Fruit fly (Drosophila melanogaster) whole organism, embryonic: ENCODE measurements around the gene CG15145.

ENCODE experiments used
- Atf-2 ChIP-seq: fragments of 200-800 bp; sonication (Bioruptor generic); optimal IDR thresholded peaks from 2 replicates; lab custom pipeline; 2016; ENCODE audit warnings: missing biosample characterization, missing genetic modification characterization
- CG10209 ChIP-seq: fragments of 200-800 bp; sonication (Bioruptor generic); optimal IDR thresholded peaks from 3 replicates; lab custom pipeline; 2017; ENCODE audit warnings: missing biosample characterization, mild to moderate bottlenecking, missing genetic modification characterization, missing genetic modification reagents
- CG11560 ChIP-seq: fragments of 200-800 bp; sonication (Bioruptor generic); IDR thresholded peaks from 3 replicates; pipeline ENCODE4 v1.3.6; 2022; ENCODE audit warnings: missing biosample characterization, missing genetic modification characterization
- CG13123 ChIP-seq: fragments of 200-800 bp; sonication (Bioruptor generic); optimal IDR thresholded peaks from 2 replicates; lab custom pipeline; 2016; ENCODE audit warnings: missing biosample characterization, missing genetic modification characterization
- CG2678 ChIP-seq: fragments of 200-800 bp; sonication (Bioruptor generic); optimal IDR thresholded peaks from 3 replicates; lab custom pipeline; 2019; ENCODE audit warnings: missing biosample characterization, mild to moderate bottlenecking, missing genetic modification characterization, moderate library complexity
- CG3838 ChIP-seq: fragments of 200-800 bp; sonication (Bioruptor generic); optimal IDR thresholded peaks from 3 replicates; lab custom pipeline; 2016; ENCODE audit warnings: missing biosample characterization, missing genetic modification characterization
- CG4424 ChIP-seq: fragments of 200-800 bp; sonication (Bioruptor generic); optimal IDR thresholded peaks from 3 replicates; lab custom pipeline; 2016; ENCODE audit warnings: missing biosample characterization, missing genetic modification characterization
- CG6813 ChIP-seq: fragments of 200-800 bp; sonication (Bioruptor generic); optimal IDR thresholded peaks from 2 replicates; lab custom pipeline; 2017; ENCODE audit warnings: missing biosample characterization, missing genetic modification characterization, mild to moderate bottlenecking, moderate library complexity, missing genetic modification reagents
- CG7786 ChIP-seq: fragments of 200-800 bp; sonication (Bioruptor generic); optimal IDR thresholded peaks from 2 replicates; lab custom pipeline; 2016; ENCODE audit warnings: missing biosample characterization, missing genetic modification characterization
- CG8281 ChIP-seq: fragments of 200-800 bp; sonication (Bioruptor generic); optimal IDR thresholded peaks from 2 replicates; lab custom pipeline; 2018; ENCODE audit warnings: missing biosample characterization, mild to moderate bottlenecking, missing genetic modification characterization, moderate library complexity
- CrebB ChIP-seq: fragments of 200-800 bp; sonication (Bioruptor generic); optimal IDR thresholded peaks from 3 replicates; lab custom pipeline; 2018; ENCODE audit warnings: missing biosample characterization, mild to moderate bottlenecking, missing genetic modification characterization
- D ChIP-seq, 2 experiments: fragments of 200-800 bp in 1 of 2; fragments of >200 bp in 1 of 2; sonication (Bioruptor generic) in 1 of 2; optimal IDR thresholded peaks; 2 replicates in 1 of 2; 3 replicates in 1 of 2; lab custom pipeline; 2017; ENCODE audit warnings: mild to moderate bottlenecking in 1 of 2, missing biosample characterization in 1 of 2, missing genetic modification characterization in 1 of 2, missing genetic modification reagents in 1 of 2
- Eip74EF ChIP-seq, 2 experiments: fragments of 200-800 bp in 1 of 2; fragments of >200 bp in 1 of 2; sonication (Bioruptor generic) in 1 of 2; optimal IDR thresholded peaks; 2 replicates each; lab custom pipeline; 2017 to 2019; ENCODE audit warnings: missing biosample characterization in 2 of 2, missing genetic modification characterization in 2 of 2, mild to moderate bottlenecking in 1 of 2, moderate library complexity in 1 of 2
- Fer2 ChIP-seq: fragments of 200-800 bp; sonication (Bioruptor generic); optimal IDR thresholded peaks from 2 replicates; lab custom pipeline; 2018; ENCODE audit warnings: missing biosample characterization, mild to moderate bottlenecking, missing genetic modification characterization, moderate library complexity
- Hmx ChIP-seq: fragments of 200-800 bp; sonication (Bioruptor generic); optimal IDR thresholded peaks from 2 replicates; lab custom pipeline; 2016; ENCODE audit warnings: missing biosample characterization, missing genetic modification characterization
- Hsf ChIP-seq: fragments of 200-800 bp; sonication (Bioruptor generic); optimal IDR thresholded peaks from 3 replicates; lab custom pipeline; 2016; ENCODE audit warnings: missing biosample characterization, missing genetic modification characterization
- Myb ChIP-seq: fragments of 200-800 bp; sonication (Bioruptor generic); optimal IDR thresholded peaks from 2 replicates; lab custom pipeline; 2016; ENCODE audit warnings: missing biosample characterization, missing genetic modification characterization
- Opbp ChIP-seq: fragments of 200-800 bp; sonication (Bioruptor generic); IDR thresholded peaks from 3 replicates; pipeline ENCODE4 v1.3.6; 2022; ENCODE audit warnings: missing biosample characterization, missing genetic modification characterization; ENCODE audit not compliant: partially characterized antibody
- Sin3A ChIP-seq: fragments of >200 bp; optimal IDR thresholded peaks from 2 replicates; lab custom pipeline; 2018
- Sry-δ ChIP-seq: fragments of 200-800 bp; sonication (Bioruptor generic); optimal IDR thresholded peaks from 2 replicates; lab custom pipeline; 2016; ENCODE audit warnings: missing biosample characterization, missing genetic modification characterization
- Taf1 ChIP-seq: fragments of 200-800 bp; sonication (Bioruptor generic); IDR thresholded peaks from 2 replicates; pipeline ENCODE4 v1.3.6; 2022; ENCODE audit warnings: missing biosample characterization, missing genetic modification characterization
- Trl ChIP-seq, 3 experiments: fragments of >200 bp in 2 of 3; fragments of 200-800 bp in 1 of 3; sonication (Bioruptor generic) in 1 of 3; optimal IDR thresholded peaks; 2 replicates in 1 of 3; 3 replicates in 2 of 3; lab custom pipeline; 2016 to 2017; ENCODE audit warnings: missing biosample characterization in 1 of 3, missing genetic modification characterization in 1 of 3
- ac ChIP-seq: fragments of 200-800 bp; sonication (Bioruptor generic); optimal IDR thresholded peaks from 3 replicates; lab custom pipeline; 2017; ENCODE audit warnings: missing biosample characterization, mild to moderate bottlenecking, missing genetic modification characterization
- bbx ChIP-seq: fragments of 200-800 bp; sonication (Bioruptor generic); IDR thresholded peaks from 2 replicates; pipeline ENCODE4 v1.3.6; 2022; ENCODE audit warnings: missing biosample characterization, missing genetic modification characterization; ENCODE audit not compliant: partially characterized antibody
- cas ChIP-seq: fragments of 200-800 bp; sonication (Bioruptor generic); IDR thresholded peaks from 2 replicates; pipeline ENCODE4 v1.3.6; 2022; ENCODE audit warnings: missing biosample characterization, missing genetic modification characterization
- cg ChIP-seq: fragments of 200-800 bp; sonication (Bioruptor generic); optimal IDR thresholded peaks from 3 replicates; lab custom pipeline; 2019; ENCODE audit warnings: missing biosample characterization, mild to moderate bottlenecking, missing genetic modification characterization, moderate library complexity
- chinmo ChIP-seq: fragments of 200-800 bp; sonication (Bioruptor generic); IDR thresholded peaks from 4 replicates; pipeline ENCODE4 v1.3.6; 2022; ENCODE audit warnings: missing biosample characterization, missing genetic modification characterization; ENCODE audit not compliant: partially characterized antibody
- ci ChIP-seq: fragments of 200-800 bp; sonication (Bioruptor generic); IDR thresholded peaks from 3 replicates; pipeline ENCODE4 v1.3.6; 2022; ENCODE audit warnings: missing biosample characterization, missing genetic modification characterization
- crp ChIP-seq, 2 experiments: fragments of 200-800 bp; sonication (Bioruptor generic); optimal IDR thresholded peaks; 2 replicates in 1 of 2; 3 replicates in 1 of 2; lab custom pipeline; 2017; ENCODE audit warnings: missing biosample characterization in 2 of 2, missing genetic modification characterization in 2 of 2, mild to moderate bottlenecking in 1 of 2, moderate library complexity in 1 of 2
- da ChIP-seq: fragments of 200-800 bp; sonication (Bioruptor generic); optimal IDR thresholded peaks from 2 replicates; lab custom pipeline; 2016; ENCODE audit warnings: missing biosample characterization, missing genetic modification characterization
- ewg ChIP-seq: fragments of 200-800 bp; sonication (Bioruptor generic); optimal IDR thresholded peaks from 3 replicates; lab custom pipeline; 2017; ENCODE audit warnings: mild to moderate bottlenecking, missing biosample characterization, missing genetic modification reagents, missing genetic modification characterization
- h ChIP-seq: fragments of >200 bp; optimal IDR thresholded peaks from 2 replicates; lab custom pipeline; 2017
- kni ChIP-seq: fragments of 200-800 bp; sonication (Bioruptor generic); optimal IDR thresholded peaks from 3 replicates; lab custom pipeline; 2017; ENCODE audit warnings: mild to moderate bottlenecking, missing biosample characterization, missing genetic modification reagents, missing genetic modification characterization
- lmd ChIP-seq: fragments of 200-800 bp; sonication (Bioruptor generic); IDR thresholded peaks from 2 replicates; pipeline ENCODE4 v1.3.6; 2022; ENCODE audit warnings: missing biosample characterization, missing genetic modification characterization
- peb ChIP-seq: fragments of 200-800 bp; sonication (Bioruptor generic); IDR thresholded peaks from 2 replicates; pipeline ENCODE4 v1.3.6; 2022; ENCODE audit warnings: missing biosample characterization, missing genetic modification characterization
- pros ChIP-seq: fragments of 200-800 bp; sonication (Bioruptor generic); optimal IDR thresholded peaks from 3 replicates; lab custom pipeline; 2019; ENCODE audit warnings: missing biosample characterization, mild to moderate bottlenecking, missing genetic modification characterization, moderate library complexity
- sc ChIP-seq, 3 experiments: fragments of >200 bp in 2 of 3; fragments of 200-800 bp in 1 of 3; sonication (Bioruptor generic) in 1 of 3; optimal IDR thresholded peaks; 2 replicates in 2 of 3; 3 replicates in 1 of 3; lab custom pipeline; 2017; ENCODE audit warnings: mild to moderate bottlenecking in 1 of 3, missing biosample characterization in 1 of 3, missing genetic modification characterization in 1 of 3, missing genetic modification reagents in 1 of 3
- sens ChIP-seq: fragments of 200-800 bp; sonication (Bioruptor generic); peaks from one replicate; lab custom pipeline; 2016; ENCODE audit warnings: missing biosample characterization, missing genetic modification characterization
- seq ChIP-seq: fragments of 200-800 bp; sonication (Bioruptor generic); IDR thresholded peaks from 2 replicates; pipeline ENCODE4 v1.3.6; 2022; ENCODE audit warnings: missing biosample characterization, missing genetic modification characterization
- sima ChIP-seq: fragments of 200-800 bp; sonication (Bioruptor generic); optimal IDR thresholded peaks from 2 replicates; lab custom pipeline; 2016; ENCODE audit warnings: missing biosample characterization, missing genetic modification characterization
- sna ChIP-seq: fragments of 200-800 bp; sonication (Bioruptor generic); IDR thresholded peaks from 2 replicates; pipeline ENCODE4 v1.3.6; 2022; ENCODE audit warnings: missing biosample characterization, missing genetic modification characterization; ENCODE audit not compliant: partially characterized antibody
- unc-4 ChIP-seq: fragments of 200-800 bp; sonication (Bioruptor generic); IDR thresholded peaks from 2 replicates; pipeline ENCODE4 v1.3.6; 2022; ENCODE audit warnings: missing biosample characterization, missing genetic modification characterization; ENCODE audit not compliant: partially characterized antibody
- wor ChIP-seq: fragments of 200-800 bp; sonication (Bioruptor generic); IDR thresholded peaks from 2 replicates; pipeline ENCODE4 v1.3.6; 2022; ENCODE audit warnings: missing biosample characterization, missing genetic modification characterization

Gene CG15145

dm6 chr2L:17565734-17566133, 33.7 kb upstream of the CG15145 start:
- TF ChIP-seq da (GFP tag; lab: Kevin White, UChicago): no peak
- no peak for TF ChIP-seq Sry-δ (GFP tag; lab: Kevin White, UChicago)
- peak; percentile 45 for TF ChIP-seq sens (GFP tag; lab: Kevin White, UChicago)
- TF ChIP-seq CrebB: no peak
- no peak for TF ChIP-seq CG7786 (GFP tag; lab: Kevin White, UChicago)
- TF ChIP-seq cg: peak; percentile 10
- TF ChIP-seq CG13123 (GFP tag; lab: Kevin White, UChicago): no peak
- no peak for TF ChIP-seq sima
- TF ChIP-seq kni (GFP tag; lab: Kevin White, UChicago): peak; percentile 53
- no peak for TF ChIP-seq Fer2 (tag; lab: Kevin White, UChicago)
- peak; percentile 30 for TF ChIP-seq pros (GFP tag; lab: Kevin White, UChicago)
- TF ChIP-seq CG11560 (tag; lab: Robert Waterston, UW): no peak
- TF ChIP-seq Eip74EF (GFP tag; optimal IDR thresholded peaks at IDR 0.05; lab: Kevin White, UChicago): no peak
- TF ChIP-seq ewg (GFP tag; lab: Kevin White, UChicago): no peak
- no peak for TF ChIP-seq Opbp (GFP tag; lab: Robert Waterston, UW)
- 0 out of 4 replicates have a peak, but pooled peaks have one; percentile 6 for TF ChIP-seq chinmo (GFP tag; lab: Robert Waterston, UW)
- TF ChIP-seq bbx: no peak
- TF ChIP-seq sc (optimal IDR thresholded peaks at IDR 0.05; lab: Kevin White, UChicago): no peak
- TF ChIP-seq sc (GFP tag; optimal IDR thresholded peaks at IDR 0.05; lab: Kevin White, UChicago): no peak
- no peak for TF ChIP-seq CG2678 (tag; lab: Kevin White, UChicago)
- TF ChIP-seq unc-4 (GFP tag; lab: Robert Waterston, UW): no peak
- no peak for TF ChIP-seq h (lab: Kevin White, UChicago)
- 0 out of 2 replicates have a peak, but pooled peaks have one; percentile 17 for TF ChIP-seq seq
- peak in 1 of 2 experiments; percentile 54 for TF ChIP-seq Trl (optimal IDR thresholded peaks at IDR 0.05; lab: Kevin White, UChicago)
- TF ChIP-seq Trl (GFP tag; optimal IDR thresholded peaks at IDR 0.05; lab: Kevin White, UChicago): no peak
- no peak for TF ChIP-seq Sin3A (lab: Kevin White, UChicago)
- TF ChIP-seq CG10209 (GFP tag; lab: Kevin White, UChicago): no peak

- TF ChIP-seq lmd (GFP tag; lab: Robert Waterston, UW): peak; percentile 12; the same call in 1 of the 2 replicates
- TF ChIP-seq CG6813 (GFP tag; lab: Kevin White, UChicago): no peak
- TF ChIP-seq ci: no peak
- no peak for TF ChIP-seq cas
- TF ChIP-seq peb (GFP tag; lab: Robert Waterston, UW): no peak
- TF ChIP-seq CG4424 (GFP tag; lab: Kevin White, UChicago): no peak
- TF ChIP-seq Hmx (GFP tag; lab: Kevin White, UChicago): no peak
- no peak for TF ChIP-seq Atf-2 (GFP tag; lab: Kevin White, UChicago)
- no peak for TF ChIP-seq wor (GFP tag; lab: Robert Waterston, UW)
- TF ChIP-seq pros (GFP tag; lab: Kevin White, UChicago): peak; percentile 76
- TF ChIP-seq kni (GFP tag; lab: Kevin White, UChicago): peak; percentile 20
- TF ChIP-seq Myb (GFP tag; lab: Kevin White, UChicago): no peak
- TF ChIP-seq ac (GFP tag; lab: Kevin White, UChicago): peak; percentile 53
- TF ChIP-seq CG8281: no peak
- peak in 1 of 2 experiments; percentile 42 for TF ChIP-seq crp (GFP tag; optimal IDR thresholded peaks at IDR 0.05; lab: Kevin White, UChicago)
- peak; percentile 92 for TF ChIP-seq D (optimal IDR thresholded peaks at IDR 0.05; lab: Kevin White, UChicago)
- TF ChIP-seq D (GFP tag; optimal IDR thresholded peaks at IDR 0.05; lab: Kevin White, UChicago): peak; percentile 52
- TF ChIP-seq Hsf (GFP tag; lab: Kevin White, UChicago): no peak
- TF ChIP-seq sna: no peak
- no peak for TF ChIP-seq CG3838
- TF ChIP-seq Taf1 (GFP tag; lab: Robert Waterston, UW): no peak
These were observed 32.6 kb upstream of the CG15145 start for dm6 chr2L:17564682-17565081.
